Fruit fly (Drosophila melanogaster) Kc167 (cell line): ENCODE results near the gene Naa30A.

Experiments
- Sin3A ChIP-seq: fragments of >200 bp; optimal IDR thresholded peaks from 2 replicates; lab custom pipeline; 2018; ENCODE audit warnings: missing external identifiers
- psq ChIP-seq: fragments of >200 bp; optimal IDR thresholded peaks from 2 replicates; lab custom pipeline; 2017; ENCODE audit warnings: missing external identifiers

DNA sequence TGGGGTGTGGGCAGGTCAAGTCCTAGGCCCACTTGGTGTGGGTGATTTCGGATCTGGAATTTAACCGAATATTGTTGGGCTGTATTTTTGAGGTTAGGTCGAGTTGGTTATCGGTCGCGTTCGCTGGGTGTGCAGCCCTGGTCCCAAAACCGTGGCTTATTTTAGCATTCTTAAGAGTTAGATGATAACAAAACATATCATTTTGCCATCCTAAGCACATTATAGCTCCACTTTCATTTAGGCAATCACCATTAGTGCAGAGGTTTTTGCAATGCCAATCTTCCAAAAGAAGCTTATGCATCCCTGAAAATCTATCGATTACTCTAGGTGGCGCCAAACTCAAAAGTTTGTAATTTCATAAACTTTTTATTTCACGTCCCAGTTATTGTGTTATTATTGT lies 7.3 kb downstream of the Naa30A start, which contains the start of gene MTPAP:
- no peak for TF ChIP-seq psq (lab: Kevin White, UChicago)
- no peak for TF ChIP-seq Sin3A (lab: Kevin White, UChicago)
